Worm (Caenorhabditis elegans) whole organism, L1 larva: ENCODE results near the gene cysl-3.

Experiments
- C04F5.9 ChIP-seq: sonication (generic microtip); optimal IDR thresholded peaks from 2 replicates; lab custom pipeline; 2016; ENCODE audit warnings: missing genetic modification characterization, missing compliant biosample characterization
- C34B4.2 ChIP-seq: sonication (generic microtip); optimal IDR thresholded peaks from 2 replicates; lab custom pipeline; 2017; ENCODE audit warnings: mild to moderate bottlenecking, missing genetic modification characterization, missing compliant biosample characterization
- aha-1 ChIP-seq: fragments of 150-350 bp; optimal IDR thresholded peaks from 2 replicates; lab custom pipeline; 2014; ENCODE audit warnings: missing biosample characterization, missing genetic modification characterization
- aly-2 ChIP-seq: fragments of 150-350 bp; optimal IDR thresholded peaks from 2 replicates; lab custom pipeline; 2014; ENCODE audit warnings: missing biosample characterization, missing genetic modification characterization
- ceh-63 ChIP-seq: fragments of 200-800 bp; sonication (Bioruptor generic); optimal IDR thresholded peaks from 2 replicates; lab custom pipeline; 2018; ENCODE audit warnings: mild to moderate bottlenecking, missing genetic modification characterization, missing compliant biosample characterization
- ceh-8 ChIP-seq: fragments of 200-800 bp; sonication (Bioruptor generic); optimal IDR thresholded peaks from 2 replicates; lab custom pipeline; 2018; ENCODE audit warnings: mild to moderate bottlenecking, missing genetic modification characterization, moderate library complexity, missing compliant biosample characterization
- ceh-82 ChIP-seq, 3 experiments: fragments of 150-350 bp in 1 of 3; sonication (generic microtip) in 2 of 3; optimal IDR thresholded peaks; 2 replicates each; lab custom pipeline; 2014 to 2017; ENCODE audit warnings: missing biosample characterization in 3 of 3, missing genetic modification characterization in 3 of 3
- ces-1 ChIP-seq: fragments of 150-350 bp; optimal IDR thresholded peaks from 2 replicates; lab custom pipeline; 2014; ENCODE audit warnings: missing biosample characterization, missing genetic modification reagents, missing genetic modification characterization
- dpl-1 ChIP-seq, 3 experiments: fragments of 150-350 bp in 2 of 3; sonication (generic microtip) in 1 of 3; optimal IDR thresholded peaks; 2 replicates each; lab custom pipeline; 2014 to 2017; ENCODE audit warnings: missing biosample characterization in 3 of 3, missing genetic modification characterization in 3 of 3, missing genetic modification reagents in 3 of 3
- dsc-1 ChIP-seq: sonication (generic microtip); optimal IDR thresholded peaks from 2 replicates; lab custom pipeline; 2016; ENCODE audit warnings: mild to moderate bottlenecking, missing genetic modification characterization, missing compliant biosample characterization
- efl-1 ChIP-seq, 4 experiments: fragments of 150-350 bp; optimal IDR thresholded peaks in 3 of 4; peaks in 1 of 4; 1 replicate in 1 of 4; 2 replicates in 3 of 4; lab custom pipeline; 2014; ENCODE audit warnings: missing biosample characterization in 2 of 4, missing genetic modification characterization in 2 of 4, missing genetic modification reagents in 2 of 4
- efl-3 ChIP-seq: fragments of 200-800 bp; sonication (Bioruptor generic); optimal IDR thresholded peaks from 2 replicates; lab custom pipeline; 2018; ENCODE audit warnings: mild to moderate bottlenecking, missing genetic modification characterization, missing compliant biosample characterization
- elt-2 ChIP-seq: sonication (generic microtip); optimal IDR thresholded peaks from 2 replicates; lab custom pipeline; 2016; ENCODE audit warnings: missing genetic modification characterization, mild to moderate bottlenecking, inconsistent platforms, missing compliant biosample characterization, missing genetic modification reagents
- elt-3 ChIP-seq, 6 experiments: fragments of 150-350 bp in 1 of 6; sonication (generic microtip); optimal IDR thresholded peaks; 2 replicates each; lab custom pipeline; 2017 to 2018; ENCODE audit warnings: missing biosample characterization in 6 of 6, missing genetic modification characterization in 6 of 6, inconsistent platforms in 1 of 6
- ets-5 ChIP-seq: fragments of 200-800 bp; sonication (Bioruptor generic); IDR thresholded peaks from 2 replicates; pipeline ENCODE4 v1.3.6; 2022; ENCODE audit warnings: missing genetic modification characterization, missing compliant biosample characterization
- fkh-10 ChIP-seq: sonication (generic microtip); optimal IDR thresholded peaks from 2 replicates; lab custom pipeline; 2017; ENCODE audit warnings: missing biosample characterization, missing genetic modification reagents, missing genetic modification characterization
- fkh-4 ChIP-seq: sonication (generic microtip); optimal IDR thresholded peaks from 2 replicates; lab custom pipeline; 2016; ENCODE audit warnings: missing compliant biosample characterization, missing genetic modification characterization, borderline replicate concordance
- hlh-17 ChIP-seq: fragments of 200-800 bp; sonication (Bioruptor generic); optimal IDR thresholded peaks from 2 replicates; lab custom pipeline; 2018; ENCODE audit warnings: missing genetic modification characterization, mild to moderate bottlenecking, missing compliant biosample characterization, moderate library complexity, borderline replicate concordance
- hlh-4 ChIP-seq: sonication (generic microtip); optimal IDR thresholded peaks from 2 replicates; lab custom pipeline; 2016; ENCODE audit warnings: mild to moderate bottlenecking, missing genetic modification characterization, missing compliant biosample characterization
- irx-1 ChIP-seq: sonication (generic microtip); optimal IDR thresholded peaks from 2 replicates; lab custom pipeline; 2016; ENCODE audit warnings: missing genetic modification characterization, missing compliant biosample characterization
- isw-1 ChIP-seq: fragments of 200-800 bp; sonication (Bioruptor generic); IDR thresholded peaks from 2 replicates; pipeline ENCODE4 v1.3.6; 2022; ENCODE audit warnings: missing genetic modification characterization, missing compliant biosample characterization
- lin-13 ChIP-seq: fragments of 150-350 bp; optimal IDR thresholded peaks from 2 replicates; lab custom pipeline; 2014; ENCODE audit warnings: missing biosample characterization, missing genetic modification reagents, missing genetic modification characterization
- lin-14 ChIP-seq: fragments of 200-800 bp; sonication (Bioruptor generic); optimal IDR thresholded peaks from 2 replicates; lab custom pipeline; 2018; ENCODE audit warnings: mild to moderate bottlenecking, missing genetic modification characterization, moderate library complexity, missing compliant biosample characterization
- lin-35 ChIP-seq, 2 experiments: fragments of 150-350 bp; optimal IDR thresholded peaks; 2 replicates each; lab custom pipeline; 2014; ENCODE audit warnings: missing biosample characterization in 2 of 2, missing genetic modification characterization in 2 of 2, missing genetic modification reagents in 2 of 2
- lin-39 ChIP-seq: fragments of 150-350 bp; optimal IDR thresholded peaks from 2 replicates; lab custom pipeline; 2014; ENCODE audit warnings: missing biosample characterization, missing genetic modification reagents, missing genetic modification characterization
- lir-3 ChIP-seq: sonication (generic microtip); optimal IDR thresholded peaks from 2 replicates; lab custom pipeline; 2016; ENCODE audit warnings: mild to moderate bottlenecking, missing genetic modification characterization, moderate library complexity, missing compliant biosample characterization; ENCODE audit not compliant: poor library complexity
- mab-9 ChIP-seq: fragments of 200-800 bp; sonication (Bioruptor generic); IDR thresholded peaks from 2 replicates; pipeline ENCODE4 v1.3.6; 2022; ENCODE audit warnings: missing genetic modification reagents, missing genetic modification characterization, missing compliant biosample characterization
- mdl-1 ChIP-seq, 2 experiments: fragments of 150-350 bp; optimal IDR thresholded peaks; 2 replicates each; lab custom pipeline; 2014 to 2017; ENCODE audit warnings: missing biosample characterization in 2 of 2, missing genetic modification characterization in 2 of 2, inconsistent platforms in 1 of 2
- nhr-11 ChIP-seq: fragments of 150-350 bp; optimal IDR thresholded peaks from 2 replicates; lab custom pipeline; 2014; ENCODE audit warnings: missing biosample characterization, missing genetic modification characterization
- nhr-19 ChIP-seq: fragments of 200-800 bp; sonication (Bioruptor generic); conservative IDR thresholded peaks from 2 replicates; pipeline ENCODE4 v1.3.6; 2022; ENCODE audit warnings: missing genetic modification characterization, missing compliant biosample characterization
- nhr-20 ChIP-seq: sonication (generic microtip); optimal IDR thresholded peaks from 2 replicates; lab custom pipeline; 2016; ENCODE audit warnings: mild to moderate bottlenecking, missing genetic modification characterization, missing compliant biosample characterization
- nhr-28 ChIP-seq: fragments of 150-350 bp; optimal IDR thresholded peaks from 2 replicates; lab custom pipeline; 2014; ENCODE audit warnings: missing biosample characterization, missing genetic modification characterization
- nhr-47 ChIP-seq: sonication (generic microtip); optimal IDR thresholded peaks from 2 replicates; lab custom pipeline; 2016; ENCODE audit warnings: mild to moderate bottlenecking, missing genetic modification characterization, moderate library complexity, missing compliant biosample characterization
- nhr-71 ChIP-seq: sonication (generic microtip); optimal IDR thresholded peaks from 2 replicates; lab custom pipeline; 2016; ENCODE audit warnings: mild to moderate bottlenecking, missing genetic modification characterization, moderate library complexity, missing compliant biosample characterization
- nhr-85 ChIP-seq: sonication (generic microtip); peaks from one replicate; lab custom pipeline; 2016; ENCODE audit warnings: missing genetic modification characterization, inconsistent platforms, missing compliant biosample characterization
- nhr-90 ChIP-seq: sonication (generic microtip); optimal IDR thresholded peaks from 2 replicates; lab custom pipeline; 2016; ENCODE audit warnings: mild to moderate bottlenecking, missing genetic modification characterization, missing compliant biosample characterization; ENCODE audit not compliant: poor library complexity
- pag-3 ChIP-seq: sonication (generic microtip); optimal IDR thresholded peaks from 2 replicates; lab custom pipeline; 2017; ENCODE audit warnings: missing genetic modification characterization, mild to moderate bottlenecking, missing compliant biosample characterization, antibody characterized with exemption, borderline replicate concordance; ENCODE audit not compliant: insufficient read depth
- pqm-1 ChIP-seq: sonication (generic microtip); optimal IDR thresholded peaks from 3 replicates; lab custom pipeline; 2017; ENCODE audit warnings: missing biosample characterization, missing genetic modification characterization
- rnt-1 ChIP-seq: sonication (generic microtip); optimal IDR thresholded peaks from 2 replicates; lab custom pipeline; 2016; ENCODE audit warnings: mild to moderate bottlenecking, missing genetic modification characterization, moderate library complexity, missing compliant biosample characterization
- skn-1 ChIP-seq: fragments of 150-350 bp; optimal IDR thresholded peaks from 2 replicates; lab custom pipeline; 2014; ENCODE audit warnings: missing biosample characterization, missing genetic modification characterization
- snu-23 ChIP-seq: sonication (generic microtip); optimal IDR thresholded peaks from 2 replicates; lab custom pipeline; 2016; ENCODE audit warnings: missing genetic modification characterization, missing compliant biosample characterization
- sup-37 ChIP-seq: fragments of 200-800 bp; sonication (Bioruptor generic); optimal IDR thresholded peaks from 2 replicates; lab custom pipeline; 2018; ENCODE audit warnings: mild to moderate bottlenecking, missing genetic modification characterization, missing compliant biosample characterization
- swsn-7 ChIP-seq: sonication (generic microtip); optimal IDR thresholded peaks from 2 replicates; lab custom pipeline; 2016; ENCODE audit warnings: missing genetic modification characterization, missing compliant biosample characterization
- tbx-2 ChIP-seq: sonication (generic microtip); optimal IDR thresholded peaks from 2 replicates; lab custom pipeline; 2016; ENCODE audit warnings: missing genetic modification characterization, missing compliant biosample characterization
- unc-62 ChIP-seq: fragments of 150-350 bp; optimal IDR thresholded peaks from 2 replicates; lab custom pipeline; 2014; ENCODE audit warnings: missing biosample characterization, missing genetic modification reagents, missing genetic modification characterization
- unc-86 ChIP-seq: sonication (generic microtip); optimal IDR thresholded peaks from 2 replicates; lab custom pipeline; 2016; ENCODE audit warnings: missing genetic modification characterization, missing compliant biosample characterization
- vab-15 ChIP-seq: sonication (generic microtip); optimal IDR thresholded peaks from 2 replicates; lab custom pipeline; 2017; ENCODE audit warnings: missing genotype, mild to moderate bottlenecking, missing genetic modification characterization, missing compliant biosample characterization
- xbp-1 ChIP-seq: sonication (generic microtip); optimal IDR thresholded peaks from 2 replicates; lab custom pipeline; 2016; ENCODE audit warnings: missing genetic modification characterization, missing compliant biosample characterization
- zag-1 ChIP-seq: fragments of 150-350 bp; optimal IDR thresholded peaks from 2 replicates; lab custom pipeline; 2014; ENCODE audit warnings: missing biosample characterization, missing genetic modification characterization
- zip-4 ChIP-seq: fragments of 200-800 bp; sonication (Bioruptor generic); optimal IDR thresholded peaks from 2 replicates; lab custom pipeline; 2018; ENCODE audit warnings: mild to moderate bottlenecking, missing genetic modification characterization, moderate library complexity, missing compliant biosample characterization
- ztf-11 ChIP-seq, 2 experiments: sonication (generic microtip); optimal IDR thresholded peaks; 2 replicates each; lab custom pipeline; 2016 to 2017; ENCODE audit warnings: missing genetic modification characterization in 2 of 2, missing biosample characterization in 1 of 2, missing compliant biosample characterization in 1 of 2
- ztf-4 ChIP-seq: fragments of 150-350 bp; optimal IDR thresholded peaks from 2 replicates; lab custom pipeline; 2014; ENCODE audit warnings: missing biosample characterization, missing genetic modification characterization

Gene cysl-3

ce11 chrV:3814938-3815337 is 39.0 kb upstream of the cysl-3 start, which contains the start of gene H10D18.1 (continued):
- no peak for TF ChIP-seq efl-3 (GFP tag; lab: Kevin White, UChicago)
- TF ChIP-seq zip-4 (GFP tag; lab: Kevin White, UChicago): no peak
- TF ChIP-seq lin-14 (GFP tag; lab: Kevin White, UChicago): peak; percentile 67
- TF ChIP-seq irx-1: no peak
- TF ChIP-seq ceh-63: no peak
- peak; percentile 20 for TF ChIP-seq unc-86 (tag; lab: Kevin White, UChicago)
- no peak for TF ChIP-seq lin-13 (GFP tag; lab: Kevin White, UChicago)
- TF ChIP-seq lir-3 (tag; lab: Kevin White, UChicago): no peak
- TF ChIP-seq nhr-71 (tag; lab: Kevin White, UChicago): peak; percentile 51
- peak; percentile 48 for TF ChIP-seq nhr-47
- TF ChIP-seq rnt-1 (tag; lab: Kevin White, UChicago): no peak
- no peak for TF ChIP-seq nhr-20 (tag; lab: Kevin White, UChicago)
- peak; percentile 7 for TF ChIP-seq swsn-7 (tag; lab: Kevin White, UChicago)
- no peak for TF ChIP-seq aly-2 (tag; lab: Kevin White, UChicago)
- no peak for TF ChIP-seq tbx-2 (tag; lab: Kevin White, UChicago)
- TF ChIP-seq unc-62 (GFP tag; lab: Kevin White, UChicago): no peak
- no peak for TF ChIP-seq ces-1 (GFP tag; lab: Kevin White, UChicago)
- TF ChIP-seq efl-1 (optimal IDR thresholded peaks at IDR 0.05; lab: Kevin White, UChicago): no peak
- TF ChIP-seq efl-1 (GFP tag; optimal IDR thresholded peaks at IDR 0.05 in 1 of 2; lab: Kevin White, UChicago): no peak
- TF ChIP-seq ztf-4 (tag; lab: Kevin White, UChicago): no peak
- no peak for TF ChIP-seq ceh-8
- TF ChIP-seq aha-1 (tag; lab: Kevin White, UChicago): no peak
- TF ChIP-seq ztf-11 (tag; optimal IDR thresholded peaks at IDR 0.05; lab: Kevin White, UChicago): no peak
- TF ChIP-seq dsc-1 (tag; lab: Kevin White, UChicago): peak; percentile 77
- no peak for TF ChIP-seq vab-15 (tag; lab: Kevin White, UChicago)
- TF ChIP-seq snu-23 (GFP tag; lab: Kevin White, UChicago): peak; percentile 7
- TF ChIP-seq isw-1: no peak
- TF ChIP-seq elt-2 (tag; lab: Kevin White, UChicago): no peak
- TF ChIP-seq nhr-85 (tag; lab: Kevin White, UChicago): no peak
- no peak for TF ChIP-seq hlh-17
- no peak for TF ChIP-seq lin-35 (GFP tag; optimal IDR thresholded peaks at IDR 0.05; lab: Kevin White, UChicago)
- TF ChIP-seq pqm-1 (tag; lab: Kevin White, UChicago): no peak
- TF ChIP-seq xbp-1: no peak
- no peak for TF ChIP-seq C34B4.2 (tag; lab: Kevin White, UChicago)
- TF ChIP-seq fkh-4: no peak
- no peak for TF ChIP-seq mab-9 (GFP tag; lab: Robert Waterston, UW)
- TF ChIP-seq nhr-19 (GFP tag; lab: Robert Waterston, UW): no peak
- TF ChIP-seq skn-1 (tag; lab: Kevin White, UChicago): no peak
- TF ChIP-seq nhr-11 (tag; lab: Kevin White, UChicago): no peak
- TF ChIP-seq zag-1 (tag; lab: Kevin White, UChicago): no peak
- TF ChIP-seq nhr-90 (tag; lab: Kevin White, UChicago): no peak
- TF ChIP-seq nhr-28 (tag; lab: Kevin White, UChicago): no peak
- no peak for TF ChIP-seq fkh-10
- TF ChIP-seq lin-39: no peak
- no peak for TF ChIP-seq dpl-1 (GFP tag; optimal IDR thresholded peaks at IDR 0.05; lab: Kevin White, UChicago)
- TF ChIP-seq C04F5.9 (tag; lab: Kevin White, UChicago): no peak
- TF ChIP-seq elt-3 (tag; optimal IDR thresholded peaks at IDR 0.05; lab: Kevin White, UChicago): no peak
- no peak for TF ChIP-seq hlh-4 (tag; lab: Kevin White, UChicago)
- no peak for TF ChIP-seq sup-37 (GFP tag; lab: Kevin White, UChicago)
- no peak for TF ChIP-seq ceh-82 (tag; optimal IDR thresholded peaks at IDR 0.05; lab: Kevin White, UChicago)
- TF ChIP-seq ets-5: no peak
- TF ChIP-seq mdl-1 (tag; optimal IDR thresholded peaks at IDR 0.05; lab: Kevin White, UChicago): no peak
- no peak for TF ChIP-seq pag-3 (tag; lab: Kevin White, UChicago)
